Worm (Caenorhabditis elegans) whole organism, L4/young adult: ENCODE results near the gene Y44A6D.3.

Experiments used
- dao-5 ChIP-seq: sonication (generic microtip); optimal IDR thresholded peaks from 2 replicates; lab custom pipeline; 2016; ENCODE audit warnings: missing genotype, missing genetic modification characterization, moderate library complexity, missing compliant biosample characterization
- him-1 ChIP-seq: sonication (generic microtip); optimal IDR thresholded peaks from 2 replicates; lab custom pipeline; 2016; ENCODE audit warnings: missing genotype, missing genetic modification reagents, missing genetic modification characterization, missing compliant biosample characterization

ce11 chrV:20755494-20755893 lies 36.7 kb downstream of the Y44A6D.3 start:
- TF ChIP-seq him-1 (no peak), dao-5 (tag; lab: Kevin White, UChicago) (no peak)
